Fruit fly (Drosophila melanogaster) whole organism: ENCODE results near the gene CG15537.

Experiments used
- EcR ChIP-seq, 2 experiments: fragments of >200 bp; optimal IDR thresholded peaks; 2 replicates each; lab custom pipeline; 2017; ENCODE audit warnings: missing biosample characterization in 2 of 2, missing genetic modification characterization in 2 of 2, missing genetic modification reagents in 2 of 2
- pan ChIP-seq: fragments of >200 bp; optimal IDR thresholded peaks from 2 replicates; lab custom pipeline; 2017
- psq ChIP-seq: fragments of >200 bp; optimal IDR thresholded peaks from 2 replicates; lab custom pipeline; 2017

DNA sequence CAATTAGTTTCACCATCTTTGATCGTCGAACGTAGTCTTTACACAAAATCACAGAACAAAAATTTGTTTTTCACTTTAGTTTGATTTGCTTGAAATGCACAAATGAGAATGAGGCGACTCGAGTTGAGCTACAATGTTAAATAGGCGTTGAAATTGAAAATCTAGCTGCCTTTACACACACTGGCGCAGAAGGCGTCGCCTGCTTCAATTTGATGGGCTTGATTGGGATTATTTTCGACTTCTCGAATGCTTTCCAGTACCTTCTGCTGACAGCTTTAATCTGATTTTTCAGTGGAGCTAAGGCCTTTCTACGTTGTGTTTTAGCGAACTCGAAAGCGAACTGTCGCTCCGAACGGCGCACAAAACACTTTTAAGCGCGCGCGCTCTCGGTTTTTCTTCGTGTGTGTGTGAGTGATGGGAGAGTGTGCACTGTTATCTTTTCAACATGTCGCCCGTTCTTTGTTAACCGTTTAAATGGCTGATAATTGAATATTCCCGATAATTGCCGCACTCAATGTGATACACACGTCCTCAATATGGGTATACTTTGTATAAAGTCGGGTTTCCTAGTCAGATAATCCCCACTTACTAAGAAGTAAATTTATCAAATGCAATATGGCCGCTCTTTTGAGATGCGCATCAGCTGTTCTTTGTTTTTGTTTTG is 55.8 kb downstream of the CG15537 start, which contains the start of the genes Fer2LCH and Fer1HCH:
- TF ChIP-seq pan: no peak
- TF ChIP-seq psq: no peak
- no peak for TF ChIP-seq EcR (GFP tag; optimal IDR thresholded peaks at IDR 0.05; lab: Kevin White, UChicago)
